Fruit fly (Drosophila melanogaster): ENCODE measurements around the gene Cyp4s3.

DNA sequence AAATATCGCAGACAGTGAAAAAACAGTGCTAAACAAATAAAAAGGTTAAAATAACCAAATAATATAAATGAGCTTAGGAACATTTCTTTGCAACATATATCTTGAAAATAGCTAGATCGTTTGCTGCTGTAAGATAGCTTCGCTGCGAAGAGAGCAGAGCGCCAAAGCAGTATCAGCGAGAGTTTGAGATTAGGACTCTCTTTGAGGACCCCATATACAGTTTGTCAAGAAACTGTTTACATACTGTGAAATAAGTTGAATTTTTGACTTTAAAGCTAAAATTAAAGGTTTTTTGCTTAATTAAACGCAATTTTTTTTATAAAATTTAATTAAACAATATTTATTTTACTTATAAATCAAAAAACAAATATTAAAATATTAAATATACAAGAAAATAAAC, 39.7 kb downstream of the Cyp4s3 start:
- 0 out of 3 replicates have a peak, but pooled peaks have one; percentile 31 for TF ChIP-seq eg (GFP tag; IDR thresholded peaks at IDR 0.05)
- no peak for TF ChIP-seq Lpt (GFP tag; optimal IDR thresholded peaks at IDR 0.05)
- no peak for TF ChIP-seq Ets96B (tag; optimal IDR thresholded peaks at IDR 0.05)
- TF ChIP-seq CG8319 (GFP tag; optimal IDR thresholded peaks at IDR 0.05) = no peak
- TF ChIP-seq achi (GFP tag; optimal IDR thresholded peaks at IDR 0.05) = no peak
- TF ChIP-seq dsx (GFP tag; optimal IDR thresholded peaks at IDR 0.05; ENCODE audit: poor library complexity, severe bottlenecking) = no peak
